Fruit fly (Drosophila melanogaster): ENCODE results near the gene PyK.

- TF ChIP-seq acj6 (GFP tag; optimal IDR thresholded peaks at IDR 0.05) (no peak), Eip93F (GFP tag; optimal IDR thresholded peaks at IDR 0.05) (no peak), Hr39 (GFP tag; optimal IDR thresholded peaks at IDR 0.05) (no peak), Gug (GFP tag; IDR thresholded peaks at IDR 0.05) (no peak), CG9139 (GFP tag; optimal IDR thresholded peaks at IDR 0.05) (no peak), fd59A (GFP tag; optimal IDR thresholded peaks at IDR 0.05) (no peak), Eip75B (GFP tag; optimal IDR thresholded peaks at IDR 0.05) (no peak), Eip78C (GFP tag) (no peak), CG15336 (GFP tag; IDR thresholded peaks at IDR 0.05) (no peak), fd85E (GFP tag; optimal IDR thresholded peaks at IDR 0.05) (no peak), CG31627 (GFP tag; optimal IDR thresholded peaks at IDR 0.05) (no peak)
These were observed 14.4 kb downstream of the PyK start, which contains the start of gene Gpdh3 for dm6 chr3R:22381735-22382134.
